Fruit fly (Drosophila melanogaster) whole organism, wandering third instar larva: ENCODE data around the gene hwt.

Source experiments
- Abd-B ChIP-seq: fragments of >200 bp; optimal IDR thresholded peaks from 2 replicates; lab custom pipeline; 2017; ENCODE audit warnings: missing biosample characterization, missing genetic modification characterization
- CG9705 ChIP-seq: fragments of 200-800 bp; sonication (Bioruptor generic); optimal IDR thresholded peaks from 2 replicates; lab custom pipeline; 2018; ENCODE audit warnings: missing biosample characterization, mild to moderate bottlenecking, missing genetic modification characterization
- Hnf4 ChIP-seq: fragments of 200-800 bp; sonication (Bioruptor generic); optimal IDR thresholded peaks from 2 replicates; lab custom pipeline; 2016; ENCODE audit warnings: missing biosample characterization, mild to moderate bottlenecking, missing genetic modification characterization
- N ChIP-seq: fragments of >200 bp; optimal IDR thresholded peaks from 2 replicates; lab custom pipeline; 2018; ENCODE audit warnings: missing biosample characterization, missing external identifiers, missing genetic modification characterization
- Vsx2 ChIP-seq: fragments of 200-300, 225-300 bp; sonication (Bioruptor generic); optimal IDR thresholded peaks from 2 replicates; lab custom pipeline; 2018; ENCODE audit warnings: missing biosample characterization, missing genetic modification characterization; ENCODE audit not compliant: partially characterized antibody
- br ChIP-seq: fragments of 200-800 bp; sonication (Bioruptor generic); optimal IDR thresholded peaks from 2 replicates; lab custom pipeline; 2016; ENCODE audit warnings: missing biosample characterization, missing genetic modification characterization
- brk ChIP-seq: fragments of 200-800 bp; sonication (Bioruptor generic); optimal IDR thresholded peaks from 2 replicates; lab custom pipeline; 2016; ENCODE audit warnings: missing biosample characterization, mild to moderate bottlenecking, missing genetic modification characterization
- dl ChIP-seq, 2 experiments: fragments of 175-275, 200-275 bp in 1 of 2; fragments of 200-275 bp in 1 of 2; sonication (Bioruptor generic); optimal IDR thresholded peaks; lab custom pipeline; 2018; ENCODE audit warnings: mild to moderate bottlenecking in 2 of 2, missing biosample characterization in 2 of 2, missing genetic modification characterization in 2 of 2, moderate library complexity in 2 of 2; ENCODE audit not compliant: partially characterized antibody in 2 of 2, insufficient read depth in 1 of 2
- h ChIP-seq: fragments of 200-800 bp; sonication (Bioruptor generic); optimal IDR thresholded peaks from 3 replicates; lab custom pipeline; 2016; ENCODE audit warnings: missing biosample characterization, mild to moderate bottlenecking, missing genetic modification characterization
- lola ChIP-seq: fragments of >200 bp; optimal IDR thresholded peaks from 2 replicates; lab custom pipeline; 2017; ENCODE audit warnings: missing biosample characterization, missing genetic modification characterization
- pan ChIP-seq: fragments of >200 bp; optimal IDR thresholded peaks from 2 replicates; lab custom pipeline; 2017
- psq ChIP-seq: fragments of 200-800 bp; sonication (Bioruptor generic); optimal IDR thresholded peaks from 3 replicates; lab custom pipeline; 2017; ENCODE audit warnings: missing biosample characterization, mild to moderate bottlenecking, missing genetic modification characterization, moderate library complexity
- sage ChIP-seq: fragments of 200-800 bp; sonication (Bioruptor generic); optimal IDR thresholded peaks from 2 replicates; lab custom pipeline; 2016; ENCODE audit warnings: missing biosample characterization, mild to moderate bottlenecking, missing genetic modification characterization
- usp ChIP-seq: fragments of >200 bp; optimal IDR thresholded peaks from 2 replicates; lab custom pipeline; 2017; ENCODE audit warnings: missing biosample characterization, missing genetic modification characterization

DNA sequence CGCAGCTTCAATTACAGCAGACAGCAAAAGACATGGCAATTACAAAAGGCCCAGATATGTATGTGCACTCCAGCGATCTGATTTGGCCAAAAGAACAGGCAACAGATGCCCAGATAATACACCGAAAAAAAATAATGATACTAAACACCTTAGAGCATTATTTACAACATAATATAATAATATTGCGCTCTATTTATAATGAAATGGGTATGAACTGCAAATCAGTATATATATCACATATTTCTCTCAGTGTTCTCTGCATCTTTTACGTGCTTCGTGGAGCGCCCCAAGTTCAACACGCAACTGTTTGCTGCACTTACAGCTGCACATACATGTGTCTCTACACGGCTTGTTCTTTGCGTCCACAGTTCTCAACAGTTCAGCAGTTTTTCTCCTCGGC is 60.7 kb downstream of the hwt start:
- TF ChIP-seq usp (GFP tag; lab: Kevin White, UChicago) (no peak), Hnf4 (GFP tag; lab: Kevin White, UChicago) (no peak), brk (no peak), CG9705 (GFP tag; lab: Kevin White, UChicago) (no peak), lola (GFP tag; lab: Kevin White, UChicago) (no peak), N (GFP tag; lab: Kevin White, UChicago) (no peak), Vsx2 (no peak), Abd-B (GFP tag; lab: Kevin White, UChicago) (no peak), pan (lab: Kevin White, UChicago) (no peak), dl (GFP tag; optimal IDR thresholded peaks at IDR 0.05; lab: Kevin White, UChicago; ENCODE audit: insufficient read depth in 1 of 2, partially characterized antibody in 2 of 2) (no peak), br (GFP tag; lab: Kevin White, UChicago) (peak; percentile 3), h (GFP tag; lab: Kevin White, UChicago) (peak; percentile 33), psq (peak; percentile 37), sage (GFP tag; lab: Kevin White, UChicago) (no peak)
